Worm (Caenorhabditis elegans): Measurements from ENCODE around the gene DH11.2.

- TF ChIP-seq ceh-34 (tag; optimal IDR thresholded peaks at IDR 0.05), result no peak
- TF ChIP-seq ceh-24 (tag; optimal IDR thresholded peaks at IDR 0.05), result no peak
- TF ChIP-seq ceh-19 (GFP tag; optimal IDR thresholded peaks at IDR 0.05), result no peak
- TF ChIP-seq hlh-6 (tag; optimal IDR thresholded peaks at IDR 0.05), result no peak
- no peak for TF ChIP-seq tbx-7 (tag; optimal IDR thresholded peaks at IDR 0.05)
- TF ChIP-seq nhr-11 (tag; optimal IDR thresholded peaks at IDR 0.05), result no peak
- TF ChIP-seq ceh-9 (tag; optimal IDR thresholded peaks at IDR 0.05), result no peak
- TF ChIP-seq hlh-13 (GFP tag; optimal IDR thresholded peaks at IDR 0.05), result no peak
- no peak for TF ChIP-seq ceh-48 (tag; optimal IDR thresholded peaks at IDR 0.05)
These were observed 25.2 kb downstream of the DH11.2 start, which contains the start of gene C08B11.9 for ce11 chrII:8037863-8038262.

Data from whole organism, late embryonic.